Fruit fly (Drosophila melanogaster): ENCODE data around the gene Lmpt.

The Lmpt gene

dm6 chr3L:16957534-16958396 lies 92.7 kb downstream of the Lmpt start, which contains the start of gene Cpr73D:
Gene Cpr73D (minus strand): TSS chr3L:16957689.
- TF ChIP-seq CG8478 (optimal IDR thresholded peaks at IDR 0.05) (no peak), Dll (optimal IDR thresholded peaks at IDR 0.05) (no peak), usp (GFP tag; optimal IDR thresholded peaks at IDR 0.05) (no peak), psq (optimal IDR thresholded peaks at IDR 0.05) (no peak), EcR (GFP tag; optimal IDR thresholded peaks at IDR 0.05) (no peak), pan (optimal IDR thresholded peaks at IDR 0.05) (no peak)

dm6 chr3L:16958397-16959080 lies 93.4 kb downstream of the Lmpt start:
- TF ChIP-seq usp (GFP tag; optimal IDR thresholded peaks at IDR 0.05) (no peak), EcR (GFP tag; optimal IDR thresholded peaks at IDR 0.05) (no peak), pan (optimal IDR thresholded peaks at IDR 0.05) (no peak), CG8478 (optimal IDR thresholded peaks at IDR 0.05) (no peak), psq (optimal IDR thresholded peaks at IDR 0.05) (no peak), Dll (optimal IDR thresholded peaks at IDR 0.05) (no peak)

- TF ChIP-seq psq (optimal IDR thresholded peaks at IDR 0.05) (no peak), pan (optimal IDR thresholded peaks at IDR 0.05) (no peak), Dll (optimal IDR thresholded peaks at IDR 0.05) (no peak), usp (GFP tag; optimal IDR thresholded peaks at IDR 0.05) (no peak), CG8478 (optimal IDR thresholded peaks at IDR 0.05) (no peak), EcR (GFP tag; optimal IDR thresholded peaks at IDR 0.05) (no peak)
Observed at dm6 chr3L:16969652-16970109, 104.6 kb downstream of the Lmpt start, which contains the start of gene Exn. Gene Exn (plus strand): TSS chr3L:16970013.

dm6 chr3L:16971611-16972359 lies 106.7 kb downstream of the Lmpt start:
- TF ChIP-seq Dll (optimal IDR thresholded peaks at IDR 0.05) (no peak), pan (optimal IDR thresholded peaks at IDR 0.05) (no peak), psq (optimal IDR thresholded peaks at IDR 0.05) (no peak), usp (GFP tag; optimal IDR thresholded peaks at IDR 0.05) (no peak), CG8478 (optimal IDR thresholded peaks at IDR 0.05) (no peak), EcR (GFP tag; optimal IDR thresholded peaks at IDR 0.05) (no peak)
